Fruit fly (Drosophila melanogaster) whole organism, embryonic: ENCODE results near the gene CG15308.

Experiments used
- Abd-B ChIP-seq: fragments of 200-800 bp; sonication (Bioruptor generic); optimal IDR thresholded peaks from 2 replicates; lab custom pipeline; 2018; ENCODE audit warnings: missing biosample characterization, mild to moderate bottlenecking, missing genetic modification characterization, moderate library complexity
- Antp ChIP-seq: fragments of 200-800 bp; sonication (Bioruptor generic); optimal IDR thresholded peaks from 3 replicates; lab custom pipeline; 2016; ENCODE audit warnings: missing biosample characterization, missing genetic modification characterization
- B-H1 ChIP-seq: fragments of 200-800 bp; sonication (Bioruptor generic); IDR thresholded peaks from 3 replicates; pipeline ENCODE4 v1.3.6; 2022; ENCODE audit warnings: missing biosample characterization, missing genetic modification characterization
- C15 ChIP-seq: fragments of 200-800 bp; sonication (Bioruptor generic); IDR thresholded peaks from 3 replicates; pipeline ENCODE4 v1.3.6; 2022; ENCODE audit warnings: missing biosample characterization, missing genetic modification characterization
- CG10321 ChIP-seq: fragments of 200-800 bp; sonication (Bioruptor generic); IDR thresholded peaks from 2 replicates; pipeline ENCODE4 v1.3.6; 2022; ENCODE audit warnings: missing biosample characterization, missing genetic modification characterization
- CG10431 ChIP-seq: fragments of 200-800 bp; sonication (Bioruptor generic); optimal IDR thresholded peaks from 3 replicates; lab custom pipeline; 2018; ENCODE audit warnings: missing biosample characterization, mild to moderate bottlenecking, missing genetic modification characterization
- CG12659 ChIP-seq: fragments of 200-800 bp; sonication (Bioruptor generic); optimal IDR thresholded peaks from 3 replicates; lab custom pipeline; 2017; ENCODE audit warnings: mild to moderate bottlenecking, missing biosample characterization, missing genetic modification reagents, missing genetic modification characterization
- CG13894 ChIP-seq: fragments of 200-800 bp; sonication (Bioruptor generic); optimal IDR thresholded peaks from 3 replicates; lab custom pipeline; 2018; ENCODE audit warnings: missing biosample characterization, mild to moderate bottlenecking, missing genetic modification characterization, moderate library complexity
- CG14050 ChIP-seq: fragments of 200-800 bp; sonication (Bioruptor generic); IDR thresholded peaks from 3 replicates; pipeline ENCODE4 v1.3.6; 2022; ENCODE audit warnings: missing biosample characterization, missing genetic modification characterization
- CG1832 ChIP-seq: fragments of 200-800 bp; sonication (Bioruptor generic); optimal IDR thresholded peaks from 2 replicates; lab custom pipeline; 2017; ENCODE audit warnings: missing biosample characterization, mild to moderate bottlenecking, missing genetic modification characterization, inconsistent platforms
- CG4360 ChIP-seq: fragments of 200-800 bp; sonication (Bioruptor generic); IDR thresholded peaks from 2 replicates; pipeline ENCODE4 v1.3.6; 2022; ENCODE audit warnings: missing biosample characterization, missing genetic modification characterization
- CG5245 ChIP-seq: fragments of 200-800 bp; sonication (Bioruptor generic); optimal IDR thresholded peaks from 3 replicates; lab custom pipeline; 2016; ENCODE audit warnings: missing biosample characterization, missing genetic modification characterization
- CG8359 ChIP-seq: fragments of 200-800 bp; sonication (Bioruptor generic); optimal IDR thresholded peaks from 2 replicates; lab custom pipeline; 2017; ENCODE audit warnings: missing biosample characterization, mild to moderate bottlenecking, missing genetic modification characterization, borderline replicate concordance
- CG8478 ChIP-seq: fragments of >200 bp; optimal IDR thresholded peaks from 2 replicates; lab custom pipeline; 2018
- Dbx ChIP-seq: fragments of 200-800 bp; sonication (Bioruptor generic); IDR thresholded peaks from 3 replicates; pipeline ENCODE4 v1.3.6; 2022; ENCODE audit warnings: missing biosample characterization, missing genetic modification characterization
- Fer2 ChIP-seq: fragments of 200-800 bp; sonication (Bioruptor generic); optimal IDR thresholded peaks from 2 replicates; lab custom pipeline; 2018; ENCODE audit warnings: missing biosample characterization, mild to moderate bottlenecking, missing genetic modification characterization, moderate library complexity
- HLH54F ChIP-seq: fragments of 200-800 bp; sonication (Bioruptor generic); optimal IDR thresholded peaks from 3 replicates; lab custom pipeline; 2016; ENCODE audit warnings: missing biosample characterization, missing genetic modification characterization
- Hr51 ChIP-seq, 2 experiments: fragments of 200-800 bp; sonication (Bioruptor generic); optimal IDR thresholded peaks; 2 replicates in 1 of 2; 3 replicates in 1 of 2; lab custom pipeline; 2016 to 2018; ENCODE audit warnings: missing biosample characterization in 2 of 2, missing genetic modification characterization in 2 of 2, mild to moderate bottlenecking in 1 of 2, moderate library complexity in 1 of 2
- MBD-R2 ChIP-seq: fragments of 200-800 bp; sonication (Bioruptor generic); IDR thresholded peaks from 2 replicates; pipeline ENCODE4 v1.3.6; 2022; ENCODE audit warnings: missing biosample characterization, missing genetic modification characterization
- PHDP ChIP-seq: fragments of 200-800 bp; sonication (Bioruptor generic); optimal IDR thresholded peaks from 3 replicates; lab custom pipeline; 2018; ENCODE audit warnings: missing biosample characterization, mild to moderate bottlenecking, missing genetic modification characterization, moderate library complexity
- Pdp1 ChIP-seq, 2 experiments: fragments of 200-800 bp; sonication (Bioruptor generic); optimal IDR thresholded peaks; 3 replicates each; lab custom pipeline; 2016; ENCODE audit warnings: missing biosample characterization in 2 of 2, missing genetic modification characterization in 2 of 2, mild to moderate bottlenecking in 1 of 2, moderate library complexity in 1 of 2
- Scr ChIP-seq: fragments of 200-800 bp; sonication (Bioruptor generic); IDR thresholded peaks from 2 replicates; pipeline ENCODE4 v1.3.6; 2022; ENCODE audit warnings: missing biosample characterization, missing genetic modification characterization; ENCODE audit not compliant: partially characterized antibody
- Six4 ChIP-seq: fragments of 200-800 bp; sonication (Bioruptor generic); optimal IDR thresholded peaks from 2 replicates; lab custom pipeline; 2016; ENCODE audit warnings: missing biosample characterization, missing genetic modification characterization
- TFAM ChIP-seq: fragments of 200-800 bp; sonication (Bioruptor generic); optimal IDR thresholded peaks from 2 replicates; lab custom pipeline; 2017; ENCODE audit warnings: missing biosample characterization, missing genetic modification characterization, inconsistent platforms
- Xbp1 ChIP-seq: fragments of 200-800 bp; sonication (Bioruptor generic); optimal IDR thresholded peaks from 3 replicates; lab custom pipeline; 2016; ENCODE audit warnings: missing biosample characterization, mild to moderate bottlenecking, missing genetic modification characterization
- YL-1 ChIP-seq: fragments of 200-800 bp; sonication (Bioruptor generic); optimal IDR thresholded peaks from 3 replicates; lab custom pipeline; 2017; ENCODE audit warnings: missing biosample characterization, mild to moderate bottlenecking, missing genetic modification characterization
- amos ChIP-seq: fragments of 200-800 bp; sonication (Bioruptor generic); IDR thresholded peaks from 2 replicates; pipeline ENCODE4 v1.3.6; 2022; ENCODE audit warnings: missing biosample characterization, missing genetic modification characterization; ENCODE audit not compliant: partially characterized antibody
- ato ChIP-seq: fragments of 200-800 bp; sonication (Bioruptor generic); IDR thresholded peaks from 2 replicates; pipeline ENCODE4 v1.3.6; 2022; ENCODE audit warnings: missing biosample characterization, missing genetic modification characterization; ENCODE audit not compliant: partially characterized antibody
- br ChIP-seq: fragments of >200 bp; optimal IDR thresholded peaks from 2 replicates; lab custom pipeline; 2017
- cas ChIP-seq: fragments of 200-800 bp; sonication (Bioruptor generic); IDR thresholded peaks from 2 replicates; pipeline ENCODE4 v1.3.6; 2022; ENCODE audit warnings: missing biosample characterization, missing genetic modification characterization
- chm ChIP-seq: fragments of 200-800 bp; sonication (Bioruptor generic); IDR thresholded peaks from 2 replicates; pipeline ENCODE4 v1.3.6; 2022; ENCODE audit warnings: missing biosample characterization, missing genetic modification characterization
- fd3F ChIP-seq: fragments of 200-800 bp; sonication (Bioruptor generic); optimal IDR thresholded peaks from 2 replicates; lab custom pipeline; 2018; ENCODE audit warnings: missing biosample characterization, mild to moderate bottlenecking, missing genetic modification characterization, moderate library complexity
- fru ChIP-seq: fragments of >200 bp; optimal IDR thresholded peaks from 2 replicates; lab custom pipeline; 2017
- gce ChIP-seq: fragments of 200-800 bp; sonication (Bioruptor generic); IDR thresholded peaks from 3 replicates; pipeline ENCODE4 v1.3.6; 2022; ENCODE audit warnings: missing biosample characterization, missing genetic modification characterization
- gcm ChIP-seq: fragments of 200-800 bp; sonication (Bioruptor generic); optimal IDR thresholded peaks from 2 replicates; lab custom pipeline; 2019; ENCODE audit warnings: missing biosample characterization, mild to moderate bottlenecking, missing genetic modification characterization, moderate library complexity
- gt ChIP-seq: fragments of 200-800 bp; sonication (Bioruptor generic); IDR thresholded peaks from 2 replicates; pipeline ENCODE4 v1.3.6; 2022; ENCODE audit warnings: missing biosample characterization, missing genetic modification characterization
- ind ChIP-seq: fragments of 200-800 bp; sonication (Bioruptor generic); optimal IDR thresholded peaks from 3 replicates; lab custom pipeline; 2016; ENCODE audit warnings: missing biosample characterization, missing genetic modification characterization
- kni ChIP-seq: fragments of 200-800 bp; sonication (Bioruptor generic); optimal IDR thresholded peaks from 3 replicates; lab custom pipeline; 2017; ENCODE audit warnings: mild to moderate bottlenecking, missing biosample characterization, missing genetic modification reagents, missing genetic modification characterization
- knrl ChIP-seq: fragments of 200-800 bp; sonication (Bioruptor generic); IDR thresholded peaks from 3 replicates; pipeline ENCODE4 v1.3.6; 2022; ENCODE audit warnings: missing biosample characterization, missing genetic modification characterization; ENCODE audit not compliant: partially characterized antibody
- lov ChIP-seq, 2 experiments: fragments of 200-800 bp in 1 of 2; fragments of >200 bp in 1 of 2; sonication (Bioruptor generic) in 1 of 2; IDR thresholded peaks in 1 of 2; optimal IDR thresholded peaks in 1 of 2; 2 replicates in 1 of 2; 3 replicates in 1 of 2; pipeline versions ENCODE4 v1.3.6 to Lab custom; 2017 to 2022; ENCODE audit warnings: missing biosample characterization in 1 of 2, missing genetic modification characterization in 1 of 2
- nerfin-2 ChIP-seq: fragments of 200-800 bp; sonication (Bioruptor generic); IDR thresholded peaks from 2 replicates; pipeline ENCODE4 v1.3.6; 2022; ENCODE audit warnings: missing biosample characterization, missing genetic modification characterization; ENCODE audit not compliant: partially characterized antibody
- p53 ChIP-seq: fragments of 200-800 bp; sonication (Bioruptor generic); optimal IDR thresholded peaks from 2 replicates; lab custom pipeline; 2016; ENCODE audit warnings: missing biosample characterization, missing genetic modification characterization
- ranshi ChIP-seq: fragments of 200-800 bp; sonication (Bioruptor generic); IDR thresholded peaks from 2 replicates; pipeline ENCODE4 v1.3.6; 2022; ENCODE audit warnings: missing biosample characterization, missing genetic modification characterization
- sima ChIP-seq: fragments of 200-800 bp; sonication (Bioruptor generic); optimal IDR thresholded peaks from 2 replicates; lab custom pipeline; 2016; ENCODE audit warnings: missing biosample characterization, missing genetic modification characterization
- so ChIP-seq: fragments of 200-800 bp; sonication (Bioruptor generic); IDR thresholded peaks from 3 replicates; pipeline ENCODE4 v1.3.6; 2022; ENCODE audit warnings: missing biosample characterization, missing genetic modification characterization
- stc ChIP-seq: fragments of 200-800 bp; sonication (Bioruptor generic); IDR thresholded peaks from 2 replicates; pipeline ENCODE4 v1.3.6; 2022; ENCODE audit warnings: missing biosample characterization, missing genetic modification characterization
- tap ChIP-seq: fragments of 200-800 bp; optimal IDR thresholded peaks from 3 replicates; lab custom pipeline; 2019; ENCODE audit warnings: missing biosample characterization, mild to moderate bottlenecking, missing genetic modification characterization, moderate library complexity
- tin ChIP-seq: fragments of 200-800 bp; sonication (Bioruptor generic); optimal IDR thresholded peaks from 3 replicates; lab custom pipeline; 2016; ENCODE audit warnings: missing biosample characterization, missing genetic modification characterization
- zen ChIP-seq: fragments of 200-800 bp; sonication (Bioruptor generic); optimal IDR thresholded peaks from 3 replicates; lab custom pipeline; 2018; ENCODE audit warnings: missing biosample characterization, mild to moderate bottlenecking, missing genetic modification characterization, moderate library complexity

CG15308 gene

dm6 chrX:10184355-10185058 lies 34.4 kb downstream of the CG15308 start (continued):
- TF ChIP-seq Antp (peak; percentile 58), stc (GFP tag; lab: Robert Waterston, UW) (peak; percentile 51; the same call in 1 of the 2 replicates), MBD-R2 (GFP tag; lab: Robert Waterston, UW) (peak; percentile 54), tap (tag; lab: Kevin White, UChicago) (no peak), gt (no peak), Xbp1 (GFP tag; lab: Kevin White, UChicago) (peak; percentile 10), CG10431 (no peak), so (GFP tag; lab: Robert Waterston, UW) (0 out of 3 replicates have a peak, but pooled peaks have one; percentile 27), amos (GFP tag; lab: Robert Waterston, UW) (no peak), Hr51 (GFP tag; optimal IDR thresholded peaks at IDR 0.05; lab: Kevin White, UChicago) (peak in 1 of 2 experiments; percentile 38), gcm (GFP tag; lab: Kevin White, UChicago) (no peak), knrl (GFP tag; lab: Robert Waterston, UW) (no peak), Scr (GFP tag; lab: Robert Waterston, UW) (no peak), CG1832 (no peak), ato (no peak), C15 (0 out of 3 replicates have a peak, but pooled peaks have one; percentile 35), ranshi (GFP tag; lab: Robert Waterston, UW) (peak; percentile 53; the same call in 1 of the 2 replicates), PHDP (tag; lab: Kevin White, UChicago) (no peak), B-H1 (peak; percentile 39; the same call in 1 of the 3 replicates), kni (GFP tag; lab: Kevin White, UChicago) (no peak), TFAM (no peak), cas (no peak), Six4 (GFP tag; lab: Kevin White, UChicago) (no peak), CG10321 (GFP tag; lab: Robert Waterston, UW) (no peak), CG8478 (no peak), CG12659 (GFP tag; lab: Kevin White, UChicago) (peak; percentile 34), Abd-B (GFP tag; lab: Kevin White, UChicago) (no peak), HLH54F (GFP tag; lab: Kevin White, UChicago) (peak; percentile 28), CG14050 (GFP tag; lab: Robert Waterston, UW) (no peak), lov (optimal IDR thresholded peaks at IDR 0.05; lab: Kevin White, UChicago) (no peak), lov (GFP tag; IDR thresholded peaks at IDR 0.05; lab: Robert Waterston, UW) (no peak), br (lab: Kevin White, UChicago) (no peak), p53 (GFP tag; lab: Kevin White, UChicago) (no peak), Dbx (GFP tag; lab: Robert Waterston, UW) (peak; percentile 87), gce (GFP tag; lab: Robert Waterston, UW) (peak; percentile 25; the same call in 1 of the 3 replicates), chm (GFP tag; lab: Robert Waterston, UW) (no peak), CG8359 (GFP tag; lab: Kevin White, UChicago) (no peak), ind (peak; percentile 48), CG4360 (no peak), Pdp1 (GFP tag; optimal IDR thresholded peaks at IDR 0.05; lab: Kevin White, UChicago) (peak in 1 of 2 experiments; percentile 51), sima (GFP tag; lab: Kevin White, UChicago) (no peak), Fer2 (no peak), CG5245 (GFP tag; lab: Kevin White, UChicago) (no peak), nerfin-2 (GFP tag; lab: Robert Waterston, UW) (no peak), zen (tag; lab: Kevin White, UChicago) (no peak), tin (GFP tag; lab: Kevin White, UChicago) (no peak), fd3F (GFP tag; lab: Kevin White, UChicago) (no peak), fru (no peak), YL-1 (no peak), CG13894 (peak; percentile 54)
